Worm (Caenorhabditis elegans) whole organism, mixed stage, embryonic: ENCODE measurements around the gene srx-93.
"Not testable (repeated sequence)": the region's sequence is repeated elsewhere in the genome, so short reads cannot be mapped to it uniquely, and the experiment has no call there.

Experiments
- M03D4.4 ChIP-seq: sonication (generic microtip); optimal IDR thresholded peaks from 2 replicates; lab custom pipeline; 2017; ENCODE audit warnings: mild to moderate bottlenecking, missing genetic modification characterization, missing compliant biosample characterization
- blmp-1 ChIP-seq: fragments of 150-350 bp; optimal IDR thresholded peaks from 2 replicates; lab custom pipeline; 2014; ENCODE audit warnings: missing biosample characterization, missing genetic modification characterization
- ceh-39 ChIP-seq: fragments of 150-350 bp; optimal IDR thresholded peaks from 2 replicates; lab custom pipeline; 2014; ENCODE audit warnings: missing biosample characterization, missing genetic modification characterization
- ceh-43 ChIP-seq: fragments of 200-800 bp; sonication (Bioruptor generic); optimal IDR thresholded peaks from 2 replicates; lab custom pipeline; 2018; ENCODE audit warnings: mild to moderate bottlenecking, missing genetic modification characterization, moderate library complexity, missing compliant biosample characterization
- ceh-83 ChIP-seq: fragments of 200-800 bp; sonication (Bioruptor generic); optimal IDR thresholded peaks from 2 replicates; lab custom pipeline; 2018; ENCODE audit warnings: mild to moderate bottlenecking, missing genetic modification characterization, missing compliant biosample characterization
- ces-1 ChIP-seq: fragments of 150-350 bp; optimal IDR thresholded peaks from 2 replicates; lab custom pipeline; 2014; ENCODE audit warnings: missing biosample characterization, missing genetic modification reagents, missing genetic modification characterization
- cnd-1 ChIP-seq: fragments of 200-800 bp; sonication (Bioruptor generic); optimal IDR thresholded peaks from 2 replicates; lab custom pipeline; 2018; ENCODE audit warnings: mild to moderate bottlenecking, missing genetic modification characterization, missing compliant biosample characterization
- drap-1 ChIP-seq: fragments of 200-800 bp; sonication (Bioruptor generic); optimal IDR thresholded peaks from 3 replicates; lab custom pipeline; 2018; ENCODE audit warnings: mild to moderate bottlenecking, missing genetic modification characterization, missing compliant biosample characterization
- elt-1 ChIP-seq: sonication (generic microtip); optimal IDR thresholded peaks from 2 replicates; lab custom pipeline; 2017; ENCODE audit warnings: missing genetic modification characterization, mild to moderate bottlenecking, missing compliant biosample characterization, antibody characterized with exemption, moderate library complexity, borderline replicate concordance; ENCODE audit not compliant: insufficient read depth
- elt-3 ChIP-seq: fragments of 150-350 bp; optimal IDR thresholded peaks from 2 replicates; lab custom pipeline; 2014; ENCODE audit warnings: missing biosample characterization, missing genetic modification characterization
- flh-1 ChIP-seq: fragments of 200-800 bp; sonication (Bioruptor generic); optimal IDR thresholded peaks from 2 replicates; lab custom pipeline; 2018; ENCODE audit warnings: mild to moderate bottlenecking, missing genetic modification characterization, moderate library complexity, missing compliant biosample characterization
- hlh-1 ChIP-seq: fragments of 150-350 bp; optimal IDR thresholded peaks from 2 replicates; lab custom pipeline; 2014; ENCODE audit warnings: missing biosample characterization, missing genetic modification reagents, missing genetic modification characterization
- lin-32 ChIP-seq: fragments of 200-800 bp; sonication (Bioruptor generic); optimal IDR thresholded peaks from 2 replicates; lab custom pipeline; 2018; ENCODE audit warnings: mild to moderate bottlenecking, missing genetic modification characterization, missing compliant biosample characterization
- lsy-2 ChIP-seq: fragments of 150-350 bp; optimal IDR thresholded peaks from 2 replicates; lab custom pipeline; 2014; ENCODE audit warnings: missing biosample characterization, missing genetic modification characterization
- mab-5 ChIP-seq: fragments of 150-350 bp; optimal IDR thresholded peaks from 2 replicates; lab custom pipeline; 2014; ENCODE audit warnings: missing biosample characterization, missing genetic modification characterization
- mep-1 ChIP-seq: fragments of 150-350 bp; optimal IDR thresholded peaks from 2 replicates; lab custom pipeline; 2017; ENCODE audit warnings: missing biosample characterization, missing genetic modification reagents, missing genetic modification characterization, inconsistent platforms
- mls-2 ChIP-seq: sonication (generic microtip); optimal IDR thresholded peaks from 2 replicates; lab custom pipeline; 2016; ENCODE audit warnings: mild to moderate bottlenecking, missing genetic modification characterization, moderate library complexity, missing compliant biosample characterization
- nhr-12 ChIP-seq: fragments of 150-350 bp; optimal IDR thresholded peaks from 2 replicates; lab custom pipeline; 2014; ENCODE audit warnings: missing biosample characterization, missing genetic modification characterization
- nhr-2 ChIP-seq: fragments of 150-350 bp; optimal IDR thresholded peaks from 2 replicates; lab custom pipeline; 2014; ENCODE audit warnings: missing biosample characterization, missing genetic modification characterization
- nhr-237 ChIP-seq: fragments of 150-350 bp; optimal IDR thresholded peaks from 2 replicates; lab custom pipeline; 2014; ENCODE audit warnings: missing biosample characterization, missing genetic modification characterization
- nhr-28 ChIP-seq: fragments of 150-350 bp; optimal IDR thresholded peaks from 2 replicates; lab custom pipeline; 2014; ENCODE audit warnings: missing biosample characterization, missing genetic modification characterization
- pha-4 ChIP-seq: fragments of 150-350 bp; optimal IDR thresholded peaks from 2 replicates; lab custom pipeline; 2018; ENCODE audit warnings: missing biosample characterization, missing genetic modification reagents, missing genetic modification characterization
- sem-2 ChIP-seq: fragments of 200-800 bp; sonication (Bioruptor generic); optimal IDR thresholded peaks from 2 replicates; lab custom pipeline; 2018; ENCODE audit warnings: mild to moderate bottlenecking, missing genetic modification characterization, missing compliant biosample characterization
- snpc-4 ChIP-seq: fragments of 150-350 bp; optimal IDR thresholded peaks from 2 replicates; lab custom pipeline; 2014; ENCODE audit warnings: missing biosample characterization, missing genetic modification characterization
- sptf-1 ChIP-seq: sonication (generic microtip); optimal IDR thresholded peaks from 2 replicates; lab custom pipeline; 2017; ENCODE audit warnings: mild to moderate bottlenecking, missing genetic modification characterization, moderate library complexity, missing compliant biosample characterization
- tbx-8 ChIP-seq: fragments of 200-800 bp; sonication (Bioruptor generic); optimal IDR thresholded peaks from 2 replicates; lab custom pipeline; 2018; ENCODE audit warnings: mild to moderate bottlenecking, missing genetic modification characterization, moderate library complexity, missing compliant biosample characterization
- unc-39 ChIP-seq: fragments of 150-350 bp; optimal IDR thresholded peaks from 2 replicates; lab custom pipeline; 2014; ENCODE audit warnings: missing biosample characterization, missing genetic modification characterization
- unc-62 ChIP-seq: fragments of 150-350 bp; optimal IDR thresholded peaks from 2 replicates; lab custom pipeline; 2014; ENCODE audit warnings: missing biosample characterization, missing genetic modification reagents, missing genetic modification characterization
- zip-8 ChIP-seq: fragments of 150-350 bp; optimal IDR thresholded peaks from 2 replicates; lab custom pipeline; 2014; ENCODE audit warnings: missing biosample characterization, missing genetic modification characterization
- ztf-11 ChIP-seq: fragments of 150-350 bp; optimal IDR thresholded peaks from 2 replicates; lab custom pipeline; 2014; ENCODE audit warnings: missing biosample characterization, missing genetic modification characterization

srx-93 gene

DNA sequence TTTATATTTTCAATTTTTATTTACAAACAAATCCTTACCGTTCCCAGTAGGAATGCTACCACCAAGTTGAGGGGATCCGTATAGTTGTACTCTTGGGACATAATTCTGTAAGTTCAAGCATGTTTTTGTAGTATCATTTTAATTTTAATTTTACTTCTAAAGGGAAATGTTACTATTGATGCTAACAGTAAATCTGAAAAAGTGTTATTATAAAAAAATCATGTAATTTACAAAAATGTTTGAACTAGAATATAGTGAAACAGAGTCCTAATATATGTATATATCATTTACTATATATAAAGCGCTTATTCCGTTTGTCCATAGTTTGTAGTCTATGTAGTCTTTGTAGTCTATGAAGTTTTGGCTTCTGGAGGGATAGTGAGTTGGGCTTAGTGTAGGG, at the start of gene srx-93:
srx-93 (minus strand) TSS at position 101 of the 400 bp plus-strand sequence.
- not testable (repeated sequence) for TF ChIP-seq ceh-83 (GFP tag; lab: Kevin White, UChicago); lsy-2 (tag; lab: Kevin White, UChicago); M03D4.4 (tag; lab: Kevin White, UChicago)

DNA sequence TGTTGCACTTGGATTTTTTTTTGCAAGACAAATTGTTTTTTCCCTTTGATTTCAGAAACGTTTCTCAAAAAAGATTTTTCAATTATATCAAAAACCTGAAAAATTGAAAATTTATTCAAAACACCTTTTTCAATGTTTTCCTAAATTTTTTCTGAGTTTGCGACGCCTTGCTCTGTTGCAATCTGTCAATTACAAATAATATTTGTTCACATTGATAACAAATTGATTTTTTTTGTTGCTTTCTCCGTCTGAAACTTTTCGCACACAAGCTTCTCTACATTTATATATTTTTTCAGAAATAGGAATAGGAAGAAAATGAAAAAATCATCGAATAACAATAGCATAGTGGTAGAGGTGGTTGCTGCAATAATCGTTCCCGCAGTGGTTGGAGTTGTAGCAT, 48.0 kb upstream of the srx-93 start, which contains the start of gene Y39H10B.2:
Y39H10B.2 (plus strand) TSS at position 301 of the 400 bp plus-strand sequence.
- TF ChIP-seq snpc-4, result no peak
- no peak for TF ChIP-seq mep-1
- TF ChIP-seq sptf-1, result no peak
- TF ChIP-seq sem-2 (GFP tag; lab: Kevin White, UChicago), result no peak
- no peak for TF ChIP-seq ztf-11 (tag; lab: Kevin White, UChicago)
- no peak for TF ChIP-seq nhr-12 (tag; lab: Kevin White, UChicago)
- TF ChIP-seq mab-5, result no peak
- TF ChIP-seq lin-32 (GFP tag; lab: Kevin White, UChicago), result no peak
- no peak for TF ChIP-seq zip-8 (tag; lab: Kevin White, UChicago)
- TF ChIP-seq pha-4 (tag; lab: Kevin White, UChicago), result no peak
- no peak for TF ChIP-seq drap-1 (GFP tag; lab: Kevin White, UChicago)
- TF ChIP-seq elt-3 (tag; lab: Kevin White, UChicago), result no peak
- TF ChIP-seq unc-39 (tag; lab: Kevin White, UChicago), result no peak

ce11 chrV:3666887-3667286, 46.4 kb upstream of the srx-93 start, which contains the start of gene str-113:
str-113 (minus strand) TSS chrV:3666987.
- no peak for TF ChIP-seq zip-8 (tag; lab: Kevin White, UChicago)
- TF ChIP-seq elt-3 (tag; lab: Kevin White, UChicago), result no peak
- no peak for TF ChIP-seq unc-39 (tag; lab: Kevin White, UChicago)
- no peak for TF ChIP-seq mab-5
- TF ChIP-seq ceh-83 (GFP tag; lab: Kevin White, UChicago), result no peak
- TF ChIP-seq mep-1, result no peak
- TF ChIP-seq sem-2 (GFP tag; lab: Kevin White, UChicago), result no peak
- TF ChIP-seq ceh-39 (tag; lab: Kevin White, UChicago), result no peak
- no peak for TF ChIP-seq mls-2 (tag; lab: Kevin White, UChicago)
- no peak for TF ChIP-seq hlh-1 (tag; lab: Kevin White, UChicago)
- no peak for TF ChIP-seq unc-62 (GFP tag; lab: Kevin White, UChicago)
- no peak for TF ChIP-seq cnd-1 (tag; lab: Kevin White, UChicago)
- no peak for TF ChIP-seq ces-1 (GFP tag; lab: Kevin White, UChicago)
- no peak for TF ChIP-seq nhr-237
- no peak for TF ChIP-seq elt-1 (tag; lab: Kevin White, UChicago)

DNA sequence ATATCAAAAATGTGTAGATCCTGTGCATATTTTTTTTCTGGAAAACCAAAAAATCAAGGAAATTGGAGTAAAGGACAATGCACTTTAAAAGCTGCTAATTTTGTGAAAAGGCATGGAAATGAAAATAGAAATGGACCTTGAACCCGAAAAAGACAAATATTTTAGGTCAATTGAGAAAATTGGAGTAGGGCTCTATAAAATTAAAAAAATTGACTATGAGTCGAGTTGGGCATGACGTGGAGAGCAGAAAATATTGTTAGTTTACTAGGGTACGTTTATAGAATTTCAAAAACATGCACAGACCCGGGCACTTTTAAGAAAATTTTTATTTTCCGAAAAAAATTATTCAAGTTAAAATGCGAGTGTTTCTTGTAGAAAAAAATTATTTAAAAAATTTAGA, 39.0 kb upstream of the srx-93 start, which contains the start of gene acr-23:
acr-23 (minus strand) TSS at position 101 of the 400 bp plus-strand sequence.
- TF ChIP-seq ceh-39 (tag; lab: Kevin White, UChicago) (no peak), flh-1 (no peak), nhr-28 (tag; lab: Kevin White, UChicago) (no peak), ceh-43 (GFP tag; lab: Kevin White, UChicago) (no peak), nhr-2 (tag; lab: Kevin White, UChicago) (no peak), blmp-1 (no peak), mls-2 (tag; lab: Kevin White, UChicago) (no peak), elt-3 (tag; lab: Kevin White, UChicago) (no peak), hlh-1 (tag; lab: Kevin White, UChicago) (no peak)

- TF ChIP-seq hlh-1 (tag; lab: Kevin White, UChicago) (no peak), cnd-1 (tag; lab: Kevin White, UChicago) (no peak), unc-62 (GFP tag; lab: Kevin White, UChicago) (no peak)
Measured at ce11 chrV:3649473-3649872, 29.0 kb upstream of the srx-93 start, which contains the start of gene str-114. str-114 (plus strand) TSS chrV:3649773.

ce11 chrV:3647862-3648261, 27.4 kb upstream of the srx-93 start, which contains the start of gene F59B1.10:
F59B1.10 (minus strand) TSS chrV:3647962.
- TF ChIP-seq tbx-8 (GFP tag; lab: Kevin White, UChicago) (no peak), lsy-2 (tag; lab: Kevin White, UChicago) (no peak)
